Worm (Caenorhabditis elegans): Measurements from ENCODE around the gene T26G10.1.

- TF ChIP-seq pes-1 (GFP tag; IDR thresholded peaks at IDR 0.05): no peak
- no peak for TF ChIP-seq sea-1 (GFP tag; conservative IDR thresholded peaks at IDR 0.05)
- no peak for TF ChIP-seq ama-1 (optimal IDR thresholded peaks at IDR 0.05)
- no peak for TF ChIP-seq F13C5.2 (tag; optimal IDR thresholded peaks at IDR 0.05)
- TF ChIP-seq tbx-37 (GFP tag; conservative IDR thresholded peaks at IDR 0.05): no peak
- TF ChIP-seq ceh-13 (GFP tag; optimal IDR thresholded peaks at IDR 0.05): no peak
- no peak for TF ChIP-seq hmg-4 (GFP tag; optimal IDR thresholded peaks at IDR 0.05)
- no peak for TF ChIP-seq flt-1 (GFP tag; IDR thresholded peaks at IDR 0.05)
- TF ChIP-seq aly-1 (tag; optimal IDR thresholded peaks at IDR 0.05): no peak
- no peak for TF ChIP-seq ceh-36 (tag; optimal IDR thresholded peaks at IDR 0.05)
- TF ChIP-seq hnd-1 (tag; optimal IDR thresholded peaks at IDR 0.05): no peak
- no peak for TF ChIP-seq ets-7 (tag; optimal IDR thresholded peaks at IDR 0.05)
- TF ChIP-seq tbx-11 (GFP tag; IDR thresholded peaks at IDR 0.05): no peak
- TF ChIP-seq scrt-1 (GFP tag; IDR thresholded peaks at IDR 0.05): no peak
These were observed 47.4 kb downstream of the T26G10.1 start, which contains the start of gene K04H4.5 for ce11 chrIII:9359060-9359459.

Measured in whole organism, early embryonic.